Worm (Caenorhabditis elegans) whole organism, L4/young adult: ENCODE results near the gene F40H6.5.

Source experiments
- W03F9.2 ChIP-seq: fragments of 150-350 bp; optimal IDR thresholded peaks from 2 replicates; lab custom pipeline; 2014; ENCODE audit warnings: missing biosample characterization, missing genetic modification characterization
- dao-5 ChIP-seq: sonication (generic microtip); optimal IDR thresholded peaks from 2 replicates; lab custom pipeline; 2016; ENCODE audit warnings: missing genotype, missing genetic modification characterization, moderate library complexity, missing compliant biosample characterization
- him-1 ChIP-seq: sonication (generic microtip); optimal IDR thresholded peaks from 2 replicates; lab custom pipeline; 2016; ENCODE audit warnings: missing genotype, missing genetic modification reagents, missing genetic modification characterization, missing compliant biosample characterization

F40H6.5 gene

DNA sequence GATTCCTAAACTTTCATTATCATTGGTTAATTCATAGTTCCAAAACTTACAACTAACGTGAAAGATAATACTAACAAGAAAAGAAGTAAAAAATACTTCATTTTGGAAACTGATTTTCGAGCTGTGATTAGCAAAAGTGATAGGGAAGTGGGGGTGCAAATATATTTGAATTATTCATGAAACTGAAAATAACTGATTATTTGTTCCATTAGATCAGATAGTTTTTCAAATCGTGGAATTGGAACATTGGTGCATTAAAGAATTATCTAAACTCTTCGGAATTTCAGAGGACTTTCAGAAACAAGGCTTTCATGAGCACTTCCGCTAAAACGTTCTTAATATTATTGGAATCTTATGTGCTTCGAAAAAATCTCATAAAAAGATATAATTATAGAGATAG, at the start of gene F40H6.5:
Gene F40H6.5 (minus strand): TSS at position 101 of the 400 bp plus-strand sequence.
- TF ChIP-seq dao-5 (no peak), W03F9.2 (no peak), him-1 (tag; lab: Kevin White, UChicago) (no peak)

DNA sequence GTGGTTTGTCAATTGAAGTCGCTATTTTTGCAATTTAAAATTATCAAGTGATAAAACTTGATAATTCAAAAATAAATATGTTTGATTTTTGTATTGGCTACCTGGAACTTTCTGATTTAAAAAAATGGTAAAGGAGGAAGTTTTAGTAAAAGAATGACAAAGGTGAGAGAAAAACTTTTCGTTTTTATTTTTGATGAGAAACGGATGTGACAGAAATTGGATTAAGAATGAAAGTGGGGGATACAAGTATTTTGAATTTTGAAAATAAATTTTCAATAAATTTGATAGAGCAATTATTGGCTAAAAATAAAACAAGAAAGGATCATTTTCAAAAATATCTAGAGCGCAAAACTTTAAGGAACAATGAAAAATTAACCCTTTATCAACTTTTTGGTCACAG, 47.2 kb upstream of the F40H6.5 start, which contains the start of gene C05D10.4:
Gene C05D10.4 (minus strand): TSS at position 101 of the 400 bp plus-strand sequence.
- no peak for TF ChIP-seq him-1 (tag; lab: Kevin White, UChicago)
- TF ChIP-seq W03F9.2, result no peak

DNA sequence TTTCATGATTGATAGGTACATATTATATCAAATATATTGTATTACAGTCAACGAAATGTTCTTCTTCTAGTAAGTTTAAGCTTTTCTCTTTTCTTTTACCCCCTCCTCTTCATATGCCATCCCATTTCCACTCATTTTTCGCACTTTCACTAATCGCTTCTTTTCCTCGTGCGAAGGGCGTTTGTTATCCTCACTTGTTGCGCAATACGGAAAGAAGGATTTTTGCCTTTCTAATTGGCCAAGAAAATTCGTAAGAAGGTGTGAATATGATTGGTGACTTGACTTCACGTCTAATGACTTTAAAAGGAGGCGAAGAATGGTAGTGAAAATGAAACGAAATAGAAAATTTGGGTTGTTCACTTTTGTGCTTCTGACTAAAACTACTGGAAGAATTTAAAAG, 40.0 kb upstream of the F40H6.5 start:
- TF ChIP-seq W03F9.2 (no peak), him-1 (tag; lab: Kevin White, UChicago) (no peak), dao-5 (no peak)

DNA sequence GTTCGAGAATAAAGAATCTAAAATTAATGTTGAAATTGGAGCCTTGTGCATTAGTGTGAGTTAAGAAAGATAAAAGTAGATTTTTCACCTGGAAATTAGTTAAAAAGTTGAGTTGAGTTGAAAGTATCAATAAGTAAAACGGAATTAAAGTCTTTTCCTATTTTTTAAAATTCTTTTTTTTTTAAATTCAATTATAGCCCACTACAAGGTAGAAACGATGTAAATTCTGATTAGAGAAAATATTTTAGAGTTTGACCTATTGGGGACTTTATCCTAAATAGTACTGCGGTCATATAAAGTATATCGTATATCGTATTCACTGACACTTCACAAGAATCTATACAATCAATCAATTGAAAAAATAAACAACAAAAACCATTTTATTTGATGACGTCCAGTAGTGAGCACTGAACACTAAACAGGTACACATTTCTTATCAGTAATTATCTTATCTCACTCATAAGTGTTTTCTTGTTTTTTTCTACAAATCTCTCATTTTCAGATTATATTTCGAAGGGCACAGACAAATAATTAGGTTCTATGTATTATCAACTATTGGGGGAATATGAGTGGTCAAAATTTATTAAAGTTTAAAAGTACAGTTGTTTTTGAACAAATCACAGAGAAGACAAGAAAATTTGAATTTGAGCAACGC, 32.2 kb upstream of the F40H6.5 start, which contains the start of gene wht-1:
Gene wht-1 (minus strand): TSS at position 51 of the 655 bp plus-strand sequence.
- TF ChIP-seq dao-5 (no peak), him-1 (tag; lab: Kevin White, UChicago) (no peak), W03F9.2 (no peak)

DNA sequence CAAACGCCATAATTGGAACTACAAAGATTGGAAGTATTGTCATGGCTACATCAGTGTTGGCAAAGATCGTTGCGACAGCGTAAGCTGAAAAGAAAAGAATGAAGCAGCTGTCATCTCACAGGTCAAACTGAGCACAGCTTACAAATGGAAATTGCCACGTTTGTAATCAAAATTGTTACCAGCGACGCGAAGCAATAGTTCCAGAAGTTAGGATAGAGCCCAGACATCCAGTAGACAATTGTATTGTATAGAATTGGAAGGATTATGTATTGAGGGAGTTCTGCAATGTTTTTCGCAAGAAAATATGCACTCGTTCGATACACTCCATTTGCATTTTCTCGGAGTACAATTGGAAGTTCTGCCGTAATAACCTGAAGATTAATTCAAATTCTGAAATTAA, 29.7 kb upstream of the F40H6.5 start:
- TF ChIP-seq him-1 (tag; lab: Kevin White, UChicago) (no peak), dao-5 (no peak), W03F9.2 (no peak)

DNA sequence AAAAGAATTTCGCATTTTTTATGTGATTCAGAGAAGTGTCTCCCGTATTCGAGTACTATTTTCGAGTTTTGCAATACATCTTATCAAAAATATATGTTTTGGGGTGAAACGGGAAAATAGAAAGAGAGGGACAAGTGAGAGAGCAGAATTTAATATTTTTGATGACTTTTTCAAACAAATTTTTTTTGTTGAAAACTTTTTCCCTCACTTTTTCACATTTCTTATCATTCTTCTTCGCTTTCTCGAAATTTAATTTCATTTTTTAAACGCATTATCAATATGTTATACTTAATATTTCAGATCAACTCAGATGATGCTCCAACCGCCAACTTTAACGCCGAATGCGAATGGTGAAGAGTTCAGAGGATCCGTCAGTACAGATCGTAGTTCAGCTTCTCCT, 24.7 kb upstream of the F40H6.5 start, which contains the start of gene attf-4:
Gene attf-4 (plus strand): TSS at position 301 of the 400 bp plus-strand sequence.
- TF ChIP-seq dao-5, result no peak
- TF ChIP-seq him-1 (tag; lab: Kevin White, UChicago), result no peak
- TF ChIP-seq W03F9.2, result no peak

DNA sequence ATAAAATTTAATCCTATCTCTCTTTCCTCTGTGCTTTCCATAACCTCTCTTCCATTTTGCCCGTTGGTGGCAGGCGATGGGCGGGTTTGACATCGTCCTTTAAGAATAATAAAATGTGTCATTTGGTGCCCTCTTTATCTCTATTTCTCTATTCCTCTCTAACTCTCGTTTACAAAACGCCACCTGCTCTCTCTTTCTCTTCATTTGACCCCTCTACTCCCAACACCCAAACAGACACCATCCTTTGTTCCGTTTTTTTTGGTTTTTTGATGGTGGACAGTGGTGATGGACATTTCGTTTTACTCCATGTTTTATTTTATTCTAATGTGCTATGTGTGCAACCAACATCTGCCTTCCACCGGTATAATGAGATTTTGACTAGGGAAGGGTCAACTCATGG, 23.3 kb upstream of the F40H6.5 start:
- no peak for TF ChIP-seq W03F9.2
- no peak for TF ChIP-seq him-1 (tag; lab: Kevin White, UChicago)
- TF ChIP-seq dao-5, result no peak

DNA sequence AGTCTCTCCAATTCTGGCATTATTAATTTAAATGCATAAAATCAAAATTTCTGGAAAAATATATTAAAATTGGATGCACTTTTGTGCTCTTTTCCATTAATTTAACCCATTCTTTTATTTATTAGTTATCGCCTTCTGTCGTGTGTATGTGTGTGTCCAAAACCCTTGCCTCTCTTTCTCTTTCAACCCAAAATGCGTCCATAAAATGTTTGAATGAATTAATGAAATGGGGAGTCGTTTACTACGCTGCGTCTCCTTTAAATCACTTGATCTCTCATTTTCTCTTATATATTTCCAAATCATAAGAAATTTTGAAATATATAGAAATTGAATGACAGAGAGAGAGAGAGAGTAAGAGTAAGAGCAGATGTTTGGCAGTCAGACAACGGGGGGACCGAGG, 22.4 kb upstream of the F40H6.5 start:
- TF ChIP-seq dao-5 (no peak), W03F9.2 (no peak), him-1 (tag; lab: Kevin White, UChicago) (no peak)

DNA sequence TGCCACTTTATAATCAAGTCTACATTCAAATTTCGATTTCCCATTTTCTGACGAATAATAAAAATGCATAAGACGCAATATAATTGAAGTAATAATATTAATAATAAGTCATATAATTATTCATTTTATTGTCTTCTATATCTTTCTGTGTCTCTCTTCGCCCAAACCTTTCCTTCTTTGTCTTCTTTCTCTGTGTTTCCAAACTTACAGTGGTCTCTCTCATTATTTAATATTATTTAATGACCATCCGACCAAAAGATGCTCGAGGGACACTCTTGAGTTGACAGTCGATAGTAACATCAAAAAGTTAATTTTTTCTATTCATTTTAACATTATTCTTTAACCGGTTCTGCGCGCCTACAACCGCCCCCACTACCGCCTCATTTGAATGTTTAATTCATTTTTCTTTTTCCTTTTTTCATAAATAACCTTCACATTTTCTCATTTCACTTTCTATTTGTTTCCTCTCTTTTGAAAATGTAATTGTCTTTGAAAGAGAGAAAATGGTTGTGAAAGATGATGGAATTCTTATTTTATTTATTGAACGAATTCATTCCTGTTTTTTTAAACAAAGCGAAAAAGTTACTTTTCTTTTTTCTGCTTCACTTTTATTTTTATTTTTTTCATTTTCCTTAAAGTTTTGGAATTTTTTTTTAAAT, 18.2 kb upstream of the F40H6.5 start:
- TF ChIP-seq W03F9.2 (no peak), dao-5 (no peak), him-1 (tag; lab: Kevin White, UChicago) (no peak)

DNA sequence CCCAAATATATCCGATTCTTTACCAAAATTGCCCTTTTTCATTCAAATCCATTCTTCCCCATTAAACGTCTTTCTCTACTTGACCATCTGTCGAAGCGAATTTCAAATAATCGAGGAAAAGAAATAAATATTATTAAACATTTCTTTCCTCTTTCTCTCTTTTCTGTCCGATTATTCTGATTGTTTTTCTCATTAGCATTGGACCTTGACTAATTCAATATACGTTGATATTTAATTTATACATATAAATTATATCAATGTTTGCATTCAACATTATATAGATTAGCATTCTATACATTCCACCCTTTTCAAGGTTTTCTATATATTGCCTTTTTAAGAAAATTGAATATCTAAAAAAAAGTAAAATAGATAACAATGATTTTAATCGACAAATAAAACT, 17.3 kb upstream of the F40H6.5 start:
- TF ChIP-seq him-1 (tag; lab: Kevin White, UChicago) (no peak), dao-5 (no peak), W03F9.2 (no peak)

DNA sequence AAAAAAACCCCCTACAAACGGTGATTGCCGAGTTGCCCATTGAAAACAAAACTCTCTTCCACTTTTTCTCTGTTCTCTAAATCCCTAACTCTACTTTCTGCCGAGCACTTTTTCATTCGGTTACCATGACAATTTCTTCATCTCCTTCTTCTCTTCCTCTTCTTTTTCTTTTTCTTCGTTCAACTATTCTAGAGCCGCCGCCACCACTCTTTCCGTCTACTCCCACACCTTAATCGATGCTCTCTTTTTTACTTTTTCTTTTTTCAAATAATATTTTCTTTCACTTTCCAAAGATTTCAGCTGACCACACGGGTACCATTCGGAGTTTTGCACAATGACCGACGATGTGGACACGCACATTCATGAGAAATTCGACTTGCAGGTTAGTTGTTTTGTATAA, 12.0 kb upstream of the F40H6.5 start, which contains the start of gene mapk-15:
Gene mapk-15 (plus strand): TSS at position 301 of the 400 bp plus-strand sequence.
- no peak for TF ChIP-seq him-1 (tag; lab: Kevin White, UChicago)
- no peak for TF ChIP-seq dao-5
- TF ChIP-seq W03F9.2, result no peak

DNA sequence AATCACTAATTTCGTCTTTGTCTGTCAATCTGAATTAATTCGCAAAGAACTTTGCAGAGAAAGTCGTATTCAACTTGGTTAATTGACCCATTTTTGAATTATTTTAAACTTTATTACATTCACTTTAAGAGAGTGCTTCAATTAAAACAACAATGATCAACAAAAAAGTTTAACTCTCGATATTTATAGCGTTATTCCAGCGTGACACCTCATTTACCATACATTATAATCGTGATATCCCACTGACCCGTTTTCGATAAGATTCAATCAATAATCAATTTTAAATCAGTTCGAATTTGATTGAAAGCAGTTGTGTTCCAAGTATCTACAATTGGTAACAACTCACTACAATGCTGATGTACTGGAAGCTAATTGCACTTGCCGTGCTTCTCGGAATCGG, 1.2 kb upstream of the F40H6.5 start, which contains the start of gene clc-10:
Gene clc-10 (plus strand): TSS at position 301 of the 400 bp plus-strand sequence.
- no peak for TF ChIP-seq him-1 (tag; lab: Kevin White, UChicago)
- no peak for TF ChIP-seq W03F9.2
- no peak for TF ChIP-seq dao-5

DNA sequence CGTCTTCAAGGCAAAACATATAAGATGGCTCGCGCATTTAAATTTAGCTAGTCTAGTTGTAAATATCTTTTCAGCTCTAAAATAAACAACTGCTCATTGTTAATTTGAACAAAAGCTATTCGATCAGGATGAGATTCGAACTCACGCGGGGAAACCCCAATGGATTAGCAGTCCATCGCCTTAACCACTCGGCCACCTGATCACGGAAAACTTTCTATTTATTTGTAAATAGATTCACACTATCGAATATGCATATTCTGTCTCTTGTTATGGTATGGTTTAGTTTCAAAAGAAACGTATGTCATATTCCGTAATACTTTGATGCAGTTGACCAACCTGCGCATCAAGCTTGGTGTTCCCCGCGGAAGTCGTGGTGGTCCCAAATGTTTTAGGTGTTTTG, 573 bp upstream of the F40H6.5 start:
- no peak for TF ChIP-seq W03F9.2
- no peak for TF ChIP-seq him-1 (tag; lab: Kevin White, UChicago)
- no peak for TF ChIP-seq dao-5

DNA sequence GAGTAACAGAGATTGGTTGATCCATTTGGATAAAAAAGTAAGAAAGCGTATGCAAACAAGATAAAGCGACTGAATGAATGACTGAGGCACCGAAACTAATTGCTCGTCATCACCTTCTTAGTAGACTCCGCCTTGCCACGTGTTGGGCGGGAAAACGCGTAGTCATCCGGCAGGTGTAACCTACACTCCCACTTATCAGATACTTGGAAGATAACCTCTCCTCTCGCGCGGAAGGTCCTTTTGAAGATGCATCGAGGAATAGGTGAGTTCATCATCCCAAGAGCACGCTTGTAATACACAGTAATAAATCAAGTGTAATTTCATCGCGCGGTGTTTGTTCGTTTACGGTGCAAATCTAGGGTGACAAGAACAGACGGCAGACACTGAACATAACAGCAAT, 8.7 kb downstream of the F40H6.5 start, which contains the start of gene tbx-11:
Gene tbx-11 (minus strand): TSS at position 101 of the 400 bp plus-strand sequence.
- TF ChIP-seq W03F9.2 (no peak), dao-5 (no peak), him-1 (tag; lab: Kevin White, UChicago) (no peak)

DNA sequence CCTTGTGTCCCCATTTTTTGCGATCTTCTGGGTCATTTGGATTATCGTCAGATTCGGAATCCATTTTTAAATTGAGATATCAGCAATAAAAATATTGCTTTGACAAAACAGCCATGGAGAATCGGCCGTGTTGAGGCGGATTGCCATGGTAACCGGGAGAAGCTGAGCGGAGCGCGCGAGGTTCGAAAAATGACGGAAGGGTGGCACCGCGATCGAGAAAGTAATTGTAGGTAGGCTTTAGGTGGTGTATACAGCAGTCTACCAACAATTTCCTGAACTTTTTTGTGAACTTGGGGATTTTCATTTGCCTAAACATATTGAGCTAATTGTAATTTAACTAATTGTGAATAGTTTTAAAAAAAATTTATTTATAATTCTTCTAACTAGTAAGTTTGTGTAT, 16.2 kb downstream of the F40H6.5 start, which contains the start of gene ift-139:
Gene ift-139 (minus strand): TSS at position 101 of the 400 bp plus-strand sequence.
- TF ChIP-seq W03F9.2 (no peak), him-1 (tag; lab: Kevin White, UChicago) (no peak), dao-5 (no peak)
